Worm (Caenorhabditis elegans) whole organism, midembryonic: ENCODE measurements around the gene tag-243.
A peak's percentile ranks its signal among the peaks of the same experiment; 100 is the strongest.

Experiments used
- T22C8.4 ChIP-seq: fragments of 200-800 bp; sonication (Bioruptor generic); IDR thresholded peaks from 2 replicates; pipeline ENCODE4 v1.3.6; 2022; ENCODE audit warnings: missing genetic modification characterization, missing compliant biosample characterization
- cog-1 ChIP-seq: sonication (generic microtip); optimal IDR thresholded peaks from 2 replicates; lab custom pipeline; 2016; ENCODE audit warnings: missing genetic modification characterization, missing compliant biosample characterization
- flt-1 ChIP-seq: fragments of 200-800 bp; sonication (Bioruptor generic); IDR thresholded peaks from 2 replicates; pipeline ENCODE4 v1.3.6; 2022; ENCODE audit warnings: missing genetic modification characterization, missing compliant biosample characterization
- klf-2 ChIP-seq: fragments of 200-800 bp; sonication (Bioruptor generic); conservative IDR thresholded peaks from 2 replicates; pipeline ENCODE4 v1.3.6; 2022; ENCODE audit warnings: missing genetic modification reagents, missing genetic modification characterization, missing compliant biosample characterization
- med-1 ChIP-seq: sonication (generic microtip); optimal IDR thresholded peaks from 2 replicates; lab custom pipeline; 2017; ENCODE audit warnings: missing genetic modification characterization, mild to moderate bottlenecking, missing compliant biosample characterization, antibody characterized with exemption, missing genetic modification reagents; ENCODE audit not compliant: insufficient read depth
- ref-1 ChIP-seq: fragments of 200-800 bp; sonication (Bioruptor generic); conservative IDR thresholded peaks from 2 replicates; pipeline ENCODE4 v1.3.6; 2022; ENCODE audit warnings: missing genetic modification reagents, missing genetic modification characterization, missing compliant biosample characterization
- tab-1 ChIP-seq: fragments of 200-800 bp; sonication (Bioruptor generic); IDR thresholded peaks from 2 replicates; pipeline ENCODE4 v1.3.6; 2022; ENCODE audit warnings: missing genetic modification characterization, missing compliant biosample characterization
- ztf-29 ChIP-seq: fragments of 200-800 bp; sonication (Bioruptor generic); IDR thresholded peaks from 2 replicates; pipeline ENCODE4 v1.3.6; 2022; ENCODE audit warnings: missing genetic modification reagents, missing genetic modification characterization, missing compliant biosample characterization

DNA sequence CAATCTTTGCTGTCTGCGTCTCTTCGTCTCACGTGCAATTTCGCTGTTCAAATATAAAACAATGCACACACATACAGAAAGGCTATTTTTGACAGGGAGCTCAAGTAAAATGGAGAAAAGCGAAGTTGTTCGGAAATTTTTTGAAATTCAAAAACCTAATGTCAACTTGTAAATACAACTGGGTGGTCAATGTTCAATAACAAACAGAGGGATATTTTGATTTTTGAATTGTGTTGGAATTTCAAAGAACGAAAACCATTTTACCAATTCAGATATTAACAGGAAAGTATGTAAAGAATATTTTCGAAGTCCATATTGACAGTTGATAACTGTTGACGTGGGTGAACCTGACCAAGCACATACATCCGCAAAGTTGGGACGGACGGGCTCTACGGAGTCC lies at the start of gene tag-243:
- no peak for TF ChIP-seq ref-1 (GFP tag; lab: Robert Waterston, UW)
- no peak for TF ChIP-seq flt-1
- TF ChIP-seq med-1 (GFP tag; lab: Kevin White, UChicago), result no peak
- no peak for TF ChIP-seq tab-1 (GFP tag; lab: Robert Waterston, UW)
- TF ChIP-seq klf-2 (GFP tag; lab: Robert Waterston, UW), result 0 out of 2 replicates have a peak, but pooled peaks have one; percentile 24
- TF ChIP-seq T22C8.4 (GFP tag; lab: Robert Waterston, UW), result no peak
- TF ChIP-seq cog-1 (tag; lab: Kevin White, UChicago), result no peak
- no peak for TF ChIP-seq ztf-29 (GFP tag; lab: Robert Waterston, UW)
